Fruit fly (Drosophila melanogaster): Measurements from ENCODE around the gene Galphaf.

Galphaf gene

DNA sequence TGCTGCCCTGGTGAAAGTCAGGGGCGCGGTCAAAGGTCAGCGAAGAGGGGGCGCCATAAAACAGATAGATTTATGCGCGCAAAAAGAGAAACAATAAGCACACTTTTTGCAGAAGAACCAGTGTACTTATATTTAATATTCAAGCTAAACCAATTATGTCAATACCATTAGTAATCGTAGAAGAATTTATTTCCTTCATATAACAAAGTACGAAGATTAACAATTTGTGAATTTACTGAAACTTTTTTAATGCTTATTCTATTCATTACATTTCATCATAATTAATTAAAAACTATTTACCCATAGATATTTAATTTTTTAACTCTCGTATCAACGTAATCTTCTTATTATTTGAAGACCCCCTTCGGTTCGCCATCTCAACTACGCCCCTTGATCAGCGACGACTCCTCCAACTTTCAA, 25.6 kb downstream of the Galphaf start (continued):
- TF ChIP-seq Hr4 (GFP tag; optimal IDR thresholded peaks at IDR 0.05) (peak; percentile 85), CG8632 (GFP tag; optimal IDR thresholded peaks at IDR 0.05) (peak; percentile 72), CG11762 (GFP tag; optimal IDR thresholded peaks at IDR 0.05; ENCODE audit: insufficient read depth) (peak; percentile 70), dac (GFP tag; optimal IDR thresholded peaks at IDR 0.05) (peak; percentile 57), Smox (GFP tag; optimal IDR thresholded peaks at IDR 0.05) (peak; percentile 55), CG8319 (GFP tag; optimal IDR thresholded peaks at IDR 0.05) (peak; percentile 79), CG6808 (GFP tag; optimal IDR thresholded peaks at IDR 0.05) (peak; percentile 85), spab (GFP tag; optimal IDR thresholded peaks at IDR 0.05) (peak; percentile 85), achi (GFP tag; optimal IDR thresholded peaks at IDR 0.05) (peak; percentile 82), fd59A (GFP tag; optimal IDR thresholded peaks at IDR 0.05) (peak; percentile 73), Blimp-1 (GFP tag; optimal IDR thresholded peaks at IDR 0.05) (no peak), vri (GFP tag; optimal IDR thresholded peaks at IDR 0.05) (no peak), CG3032 (tag; optimal IDR thresholded peaks at IDR 0.05) (peak; percentile 81)

DNA sequence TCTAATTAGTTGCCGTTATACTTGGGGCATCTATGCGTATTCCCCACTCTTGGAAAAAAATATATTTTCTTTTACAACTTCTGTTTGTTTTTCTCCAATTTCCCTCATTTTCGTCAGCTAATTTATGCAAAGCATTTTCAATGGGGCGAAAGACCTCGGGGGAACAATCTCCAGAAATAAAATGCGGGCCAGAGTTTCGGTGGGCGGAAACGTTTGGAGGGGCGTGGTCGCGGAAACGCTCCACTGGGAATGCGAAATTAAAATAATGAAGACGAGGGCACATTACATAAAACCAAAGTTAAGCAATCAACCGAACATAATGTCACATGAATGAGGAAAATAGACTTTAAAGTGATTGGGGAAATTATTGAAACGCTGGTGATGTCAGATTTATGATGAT, 26.6 kb downstream of the Galphaf start:
- TF ChIP-seq Eip78C (GFP tag) (no peak), CG6808 (GFP tag; optimal IDR thresholded peaks at IDR 0.05) (no peak), Gug (GFP tag; IDR thresholded peaks at IDR 0.05) (no peak), fd59A (GFP tag; optimal IDR thresholded peaks at IDR 0.05) (no peak), Eip93F (GFP tag; optimal IDR thresholded peaks at IDR 0.05) (no peak)

DNA sequence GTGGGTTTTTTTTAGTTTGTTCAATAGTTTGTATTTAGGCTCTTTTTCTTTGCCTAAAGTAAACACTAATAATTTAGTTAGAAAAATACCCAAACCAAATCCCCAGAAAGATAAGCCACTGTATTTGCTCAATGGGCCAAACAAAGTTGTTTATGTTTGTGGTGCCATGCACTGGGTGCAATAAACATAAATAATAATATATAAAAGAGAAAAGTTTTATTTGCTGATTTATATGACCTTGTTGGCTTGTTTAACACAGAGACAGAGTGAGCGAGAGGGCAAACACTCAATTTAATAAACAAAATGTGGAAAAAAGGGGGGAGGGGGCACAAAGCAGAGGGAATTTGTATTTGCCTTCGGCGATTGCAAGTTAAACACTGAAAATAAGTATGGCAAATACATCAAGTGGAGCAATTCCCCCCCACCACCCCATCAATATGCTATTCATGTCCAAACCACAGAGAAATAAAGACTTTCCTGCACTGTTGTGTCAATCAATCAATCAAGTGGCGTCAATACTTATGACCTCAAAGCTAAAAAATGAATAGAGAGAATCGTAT, 27.1 kb downstream of the Galphaf start:
- TF ChIP-seq CG6854 (GFP tag; optimal IDR thresholded peaks at IDR 0.05) (peak; percentile 29), CG3919 (GFP tag; optimal IDR thresholded peaks at IDR 0.05) (no peak), dac (GFP tag; optimal IDR thresholded peaks at IDR 0.05) (no peak), CG11902 (GFP tag; optimal IDR thresholded peaks at IDR 0.05) (no peak), eg (GFP tag; IDR thresholded peaks at IDR 0.05) (no peak), Eip78C (GFP tag) (peak; percentile 49), CG6163 (GFP tag; IDR thresholded peaks at IDR 0.05) (no peak), svp (GFP tag) (peak; percentile 61), Eip75B (GFP tag; optimal IDR thresholded peaks at IDR 0.05) (no peak), fkh (GFP tag; optimal IDR thresholded peaks at IDR 0.05) (peak; percentile 88), CG8632 (GFP tag; optimal IDR thresholded peaks at IDR 0.05) (peak; percentile 1), CG10669 (GFP tag; optimal IDR thresholded peaks at IDR 0.05) (no peak)

DNA sequence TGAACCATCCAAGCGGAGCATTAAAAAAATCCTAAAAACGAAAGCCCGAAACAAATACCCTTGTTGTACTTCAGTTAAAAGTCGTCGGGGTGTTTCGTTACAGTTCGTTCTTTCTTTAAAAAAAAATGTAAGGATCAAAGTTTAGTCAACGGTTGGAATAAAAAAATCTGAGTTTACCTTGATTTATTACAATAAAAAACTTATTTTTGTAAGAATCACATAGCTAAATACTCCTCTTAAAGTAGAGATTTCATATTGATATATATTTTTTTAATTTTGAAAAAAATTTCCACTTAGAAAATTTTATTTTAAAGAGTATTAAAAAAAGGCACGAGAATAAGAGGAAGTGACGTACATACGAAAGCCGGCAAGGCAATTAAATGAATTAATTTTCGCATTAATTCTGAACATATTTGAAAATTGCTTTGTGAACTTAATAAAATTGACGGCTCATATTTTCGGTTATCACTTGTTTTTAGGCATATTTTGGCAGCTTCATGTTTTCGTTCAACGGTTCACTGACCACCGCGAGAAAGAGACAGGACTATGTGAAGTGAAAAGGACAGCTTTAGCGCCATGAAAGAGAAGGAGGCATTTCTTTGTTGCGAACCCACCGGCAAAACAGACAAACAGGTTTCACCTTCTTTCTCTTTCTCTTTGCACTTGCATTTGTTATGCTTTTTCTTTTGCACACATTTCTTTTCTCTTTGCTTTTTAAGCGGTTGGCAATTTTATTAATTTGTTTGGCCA, 28.9 kb downstream of the Galphaf start:
- no peak for TF ChIP-seq CG11294 (GFP tag; IDR thresholded peaks at IDR 0.05)
- peak; percentile 39 for TF ChIP-seq CG34406 (GFP tag; optimal IDR thresholded peaks at IDR 0.05)
- TF ChIP-seq achi (GFP tag; optimal IDR thresholded peaks at IDR 0.05): peak; percentile 31
- TF ChIP-seq Hr4 (GFP tag; optimal IDR thresholded peaks at IDR 0.05): peak; percentile 31
- TF ChIP-seq fkh (GFP tag; optimal IDR thresholded peaks at IDR 0.05): no peak
- peak; percentile 51 for TF ChIP-seq CG31627 (GFP tag; optimal IDR thresholded peaks at IDR 0.05)
- TF ChIP-seq Met (GFP tag; optimal IDR thresholded peaks at IDR 0.05): peak; percentile 61
- peak; percentile 80 for TF ChIP-seq Sox14 (GFP tag; optimal IDR thresholded peaks at IDR 0.05)
- TF ChIP-seq CG6276 (GFP tag; optimal IDR thresholded peaks at IDR 0.05): peak; percentile 28
- no peak for TF ChIP-seq CG4318 (GFP tag; optimal IDR thresholded peaks at IDR 0.05)
- TF ChIP-seq vri (GFP tag; optimal IDR thresholded peaks at IDR 0.05): no peak
- TF ChIP-seq pdm3 (GFP tag; optimal IDR thresholded peaks at IDR 0.05): peak; percentile 14
- no peak for TF ChIP-seq CG8319 (GFP tag; optimal IDR thresholded peaks at IDR 0.05)
- no peak for TF ChIP-seq fd85E (GFP tag; optimal IDR thresholded peaks at IDR 0.05)
- TF ChIP-seq CG15336 (GFP tag; IDR thresholded peaks at IDR 0.05): no peak
- no peak for TF ChIP-seq Eip75B (GFP tag; optimal IDR thresholded peaks at IDR 0.05)
- no peak for TF ChIP-seq fd59A (GFP tag; optimal IDR thresholded peaks at IDR 0.05)
- peak; percentile 24 for TF ChIP-seq CG3919 (GFP tag; optimal IDR thresholded peaks at IDR 0.05)
- no peak for TF ChIP-seq net (GFP tag; optimal IDR thresholded peaks at IDR 0.05)
- TF ChIP-seq spab (GFP tag; optimal IDR thresholded peaks at IDR 0.05): no peak
- TF ChIP-seq Hr39 (GFP tag; optimal IDR thresholded peaks at IDR 0.05): peak; percentile 42
- peak; percentile 45 for TF ChIP-seq topi (GFP tag; optimal IDR thresholded peaks at IDR 0.05)
- TF ChIP-seq Blimp-1 (GFP tag; optimal IDR thresholded peaks at IDR 0.05): peak; percentile 44
- TF ChIP-seq Gug (GFP tag; IDR thresholded peaks at IDR 0.05): no peak
- TF ChIP-seq Sox15 (GFP tag; optimal IDR thresholded peaks at IDR 0.05): no peak
- TF ChIP-seq CG6808 (GFP tag; optimal IDR thresholded peaks at IDR 0.05): no peak
- peak; percentile 53 for TF ChIP-seq dsx (GFP tag; optimal IDR thresholded peaks at IDR 0.05; ENCODE audit: poor library complexity, severe bottlenecking)
- no peak for TF ChIP-seq CG16779 (tag; optimal IDR thresholded peaks at IDR 0.05)
- TF ChIP-seq svp (GFP tag): peak; percentile 78
- TF ChIP-seq lz (GFP tag; optimal IDR thresholded peaks at IDR 0.05): peak; percentile 23

All from whole organism, prepupa.